Fruit fly (Drosophila melanogaster) whole organism, wandering third instar larva: ENCODE data around the gene MICAL-like.

ENCODE experiments used
- Abd-B ChIP-seq: fragments of >200 bp; optimal IDR thresholded peaks from 2 replicates; lab custom pipeline; 2017; ENCODE audit warnings: missing biosample characterization, missing genetic modification characterization
- CG9705 ChIP-seq: fragments of 200-800 bp; sonication (Bioruptor generic); optimal IDR thresholded peaks from 2 replicates; lab custom pipeline; 2018; ENCODE audit warnings: missing biosample characterization, mild to moderate bottlenecking, missing genetic modification characterization
- Dfd ChIP-seq: fragments of >200 bp; optimal IDR thresholded peaks from 2 replicates; lab custom pipeline; 2017; ENCODE audit warnings: missing biosample characterization, missing genetic modification characterization
- Dif ChIP-seq: fragments of 200-275, 200-300 bp; sonication (Bioruptor generic); optimal IDR thresholded peaks from 2 replicates; lab custom pipeline; 2018; ENCODE audit warnings: missing biosample characterization, missing genetic modification characterization; ENCODE audit not compliant: partially characterized antibody
- HLH106 ChIP-seq: fragments of 200-800 bp; optimal IDR thresholded peaks from 3 replicates; lab custom pipeline; 2019; ENCODE audit warnings: missing biosample characterization, mild to moderate bottlenecking, missing genetic modification characterization, moderate library complexity
- Hnf4 ChIP-seq: fragments of 200-800 bp; sonication (Bioruptor generic); optimal IDR thresholded peaks from 2 replicates; lab custom pipeline; 2016; ENCODE audit warnings: missing biosample characterization, mild to moderate bottlenecking, missing genetic modification characterization
- Hr83 ChIP-seq: fragments of 200-300 bp; sonication (Bioruptor generic); optimal IDR thresholded peaks from 2 replicates; lab custom pipeline; 2016; ENCODE audit warnings: missing biosample characterization, mild to moderate bottlenecking, missing genetic modification characterization, moderate library complexity; ENCODE audit not compliant: poor library complexity, severe bottlenecking
- Jra ChIP-seq: sonication (Bioruptor generic); optimal IDR thresholded peaks from 2 replicates; lab custom pipeline; 2016; ENCODE audit warnings: missing biosample characterization, missing genetic modification characterization
- Mio ChIP-seq: sonication (Bioruptor generic); optimal IDR thresholded peaks from 2 replicates; lab custom pipeline; 2016; ENCODE audit warnings: missing biosample characterization, missing genetic modification characterization
- Myc ChIP-seq: fragments of >200 bp; optimal IDR thresholded peaks from 2 replicates; lab custom pipeline; 2017
- N ChIP-seq: fragments of >200 bp; optimal IDR thresholded peaks from 2 replicates; lab custom pipeline; 2018; ENCODE audit warnings: missing biosample characterization, missing external identifiers, missing genetic modification characterization
- OdsH ChIP-seq: fragments of 200-800 bp; sonication (Bioruptor generic); optimal IDR thresholded peaks from 2 replicates; lab custom pipeline; 2016; ENCODE audit warnings: missing biosample characterization, mild to moderate bottlenecking, missing genetic modification characterization
- Rel ChIP-seq, 2 experiments: fragments of 200-800 bp; sonication (Bioruptor generic) in 1 of 2; optimal IDR thresholded peaks; 2 replicates in 1 of 2; 3 replicates in 1 of 2; lab custom pipeline; 2016 to 2019; ENCODE audit warnings: mild to moderate bottlenecking in 2 of 2, missing biosample characterization in 2 of 2, missing genetic modification characterization in 2 of 2, moderate library complexity in 1 of 2
- Sp1 ChIP-seq: fragments of 200-800 bp; sonication (Bioruptor generic); optimal IDR thresholded peaks from 3 replicates; lab custom pipeline; 2019; ENCODE audit warnings: missing biosample characterization, mild to moderate bottlenecking, missing genetic modification characterization, moderate library complexity
- Vsx2 ChIP-seq: fragments of 200-300, 225-300 bp; sonication (Bioruptor generic); optimal IDR thresholded peaks from 2 replicates; lab custom pipeline; 2018; ENCODE audit warnings: missing biosample characterization, missing genetic modification characterization; ENCODE audit not compliant: partially characterized antibody
- br ChIP-seq: fragments of 200-800 bp; sonication (Bioruptor generic); optimal IDR thresholded peaks from 2 replicates; lab custom pipeline; 2016; ENCODE audit warnings: missing biosample characterization, missing genetic modification characterization
- brk ChIP-seq: fragments of 200-800 bp; sonication (Bioruptor generic); optimal IDR thresholded peaks from 2 replicates; lab custom pipeline; 2016; ENCODE audit warnings: missing biosample characterization, mild to moderate bottlenecking, missing genetic modification characterization
- dl ChIP-seq, 2 experiments: fragments of 175-275, 200-275 bp in 1 of 2; fragments of 200-275 bp in 1 of 2; sonication (Bioruptor generic); optimal IDR thresholded peaks; lab custom pipeline; 2018; ENCODE audit warnings: mild to moderate bottlenecking in 2 of 2, missing biosample characterization in 2 of 2, missing genetic modification characterization in 2 of 2, moderate library complexity in 2 of 2; ENCODE audit not compliant: partially characterized antibody in 2 of 2, insufficient read depth in 1 of 2
- dmrt93B ChIP-seq: fragments of 200-800 bp; sonication (Bioruptor generic); optimal IDR thresholded peaks from 2 replicates; lab custom pipeline; 2018; ENCODE audit warnings: missing biosample characterization, mild to moderate bottlenecking, missing genetic modification characterization
- dsf ChIP-seq: sonication (Bioruptor generic); optimal IDR thresholded peaks from 2 replicates; lab custom pipeline; 2016; ENCODE audit warnings: missing biosample characterization, missing genetic modification characterization, borderline replicate concordance
- ey ChIP-seq: fragments of 200-800 bp; sonication (Bioruptor generic); optimal IDR thresholded peaks from 2 replicates; lab custom pipeline; 2016; ENCODE audit warnings: missing biosample characterization, missing genetic modification characterization
- foxo ChIP-seq, 2 experiments: fragments of 200-800 bp; sonication (Bioruptor generic); optimal IDR thresholded peaks; 2 replicates in 1 of 2; 3 replicates in 1 of 2; lab custom pipeline; 2016 to 2017; ENCODE audit warnings: missing biosample characterization in 2 of 2, missing genetic modification characterization in 2 of 2
- fru ChIP-seq: fragments of 200-800 bp; sonication (Bioruptor generic); optimal IDR thresholded peaks from 3 replicates; lab custom pipeline; 2016; ENCODE audit warnings: missing biosample characterization, mild to moderate bottlenecking, missing genetic modification characterization
- h ChIP-seq: fragments of 200-800 bp; sonication (Bioruptor generic); optimal IDR thresholded peaks from 3 replicates; lab custom pipeline; 2016; ENCODE audit warnings: missing biosample characterization, mild to moderate bottlenecking, missing genetic modification characterization
- jim ChIP-seq: fragments of 175-275, 200-325 bp; sonication (Bioruptor generic); optimal IDR thresholded peaks from 2 replicates; lab custom pipeline; 2016; ENCODE audit warnings: missing biosample characterization, mild to moderate bottlenecking, missing genetic modification characterization
- pan ChIP-seq: fragments of >200 bp; optimal IDR thresholded peaks from 2 replicates; lab custom pipeline; 2017
- psq ChIP-seq: fragments of 200-800 bp; sonication (Bioruptor generic); optimal IDR thresholded peaks from 3 replicates; lab custom pipeline; 2017; ENCODE audit warnings: missing biosample characterization, mild to moderate bottlenecking, missing genetic modification characterization, moderate library complexity
- rgr ChIP-seq: fragments of 200-800 bp; sonication (Bioruptor generic); optimal IDR thresholded peaks from 3 replicates; lab custom pipeline; 2016; ENCODE audit warnings: missing biosample characterization, mild to moderate bottlenecking, missing genetic modification characterization
- sage ChIP-seq: fragments of 200-800 bp; sonication (Bioruptor generic); optimal IDR thresholded peaks from 2 replicates; lab custom pipeline; 2016; ENCODE audit warnings: missing biosample characterization, mild to moderate bottlenecking, missing genetic modification characterization
- sv ChIP-seq: fragments of 200-800 bp; sonication (Bioruptor generic); optimal IDR thresholded peaks from 3 replicates; lab custom pipeline; 2016; ENCODE audit warnings: missing biosample characterization, missing genetic modification characterization
- tai ChIP-seq: sonication (Bioruptor generic); optimal IDR thresholded peaks from 2 replicates; lab custom pipeline; 2016; ENCODE audit warnings: missing biosample characterization, missing genetic modification characterization
- usp ChIP-seq: fragments of >200 bp; optimal IDR thresholded peaks from 2 replicates; lab custom pipeline; 2017; ENCODE audit warnings: missing biosample characterization, missing genetic modification characterization
- woc ChIP-seq: sonication (Bioruptor generic); optimal IDR thresholded peaks from 2 replicates; lab custom pipeline; 2016; ENCODE audit warnings: missing biosample characterization, mild to moderate bottlenecking, missing genetic modification characterization

MICAL-like gene

DNA sequence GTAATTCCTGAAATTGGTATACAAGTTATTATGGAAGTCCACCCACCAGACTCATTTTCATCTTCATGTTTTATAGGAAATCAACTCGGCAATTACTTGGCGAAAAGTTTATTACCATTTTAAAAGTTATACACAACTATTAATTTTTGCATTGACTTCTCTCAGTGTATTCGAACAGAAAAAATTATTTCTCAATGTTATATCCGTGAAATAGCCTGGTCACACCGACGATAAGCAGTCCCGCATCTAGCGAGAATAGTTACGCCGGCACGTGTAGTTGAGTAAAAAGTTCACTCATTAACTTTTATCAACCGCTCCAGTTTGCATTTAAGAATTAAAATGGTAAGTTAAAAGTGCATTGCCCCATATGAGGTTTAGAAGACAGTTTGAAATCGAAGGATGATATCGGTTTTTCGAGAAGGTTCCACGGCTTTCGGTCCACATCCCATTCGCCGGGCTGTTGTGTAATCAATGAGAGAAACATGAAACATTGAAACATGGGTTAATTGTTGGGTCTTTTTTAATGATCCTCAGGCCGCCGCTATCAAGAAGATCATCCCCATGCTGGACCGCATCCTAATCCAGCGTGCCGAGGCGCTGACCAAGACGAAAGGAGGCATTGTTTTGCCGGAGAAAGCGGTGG, 812 bp upstream of the MICAL-like start, which contains the start of gene CG11267 (continued):
- TF ChIP-seq dl (GFP tag; optimal IDR thresholded peaks at IDR 0.05; lab: Kevin White, UChicago; ENCODE audit: insufficient read depth in 1 of 2, partially characterized antibody in 2 of 2) (no peak), Rel (GFP tag; optimal IDR thresholded peaks at IDR 0.05; lab: Kevin White, UChicago) (no peak), Rel (tag; optimal IDR thresholded peaks at IDR 0.05; lab: Kevin White, UChicago) (peak; percentile 41), pan (no peak), Abd-B (GFP tag; lab: Kevin White, UChicago) (no peak), Dfd (no peak), tai (GFP tag; lab: Kevin White, UChicago) (peak; percentile 65), dmrt93B (GFP tag; lab: Kevin White, UChicago) (no peak), rgr (GFP tag; lab: Kevin White, UChicago) (peak; percentile 70), Vsx2 (GFP tag; lab: Kevin White, UChicago) (no peak)

DNA sequence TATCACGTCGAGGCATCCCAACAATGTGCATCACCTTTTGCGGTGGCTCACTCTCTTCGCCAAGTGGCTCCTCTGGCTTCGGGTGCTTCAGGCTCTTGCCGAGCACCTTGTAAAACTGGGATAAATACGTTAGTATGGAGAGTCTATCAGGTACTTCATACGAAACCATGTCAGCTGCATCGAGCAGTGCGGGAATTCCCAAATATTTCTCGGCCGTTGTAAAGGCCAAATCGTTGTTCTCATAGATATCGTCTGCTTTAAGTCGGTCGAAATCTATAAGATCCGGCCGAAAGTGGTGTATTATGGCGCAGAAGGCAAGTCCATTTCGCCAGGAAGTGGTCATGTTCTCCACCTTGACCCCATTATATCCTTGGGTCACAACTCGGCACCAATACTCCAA, 439 bp downstream of the MICAL-like start:
- TF ChIP-seq Vsx2 (GFP tag; lab: Kevin White, UChicago) (no peak), Rel (GFP tag; optimal IDR thresholded peaks at IDR 0.05; lab: Kevin White, UChicago) (no peak), Rel (tag; optimal IDR thresholded peaks at IDR 0.05; lab: Kevin White, UChicago) (peak; percentile 90), tai (GFP tag; lab: Kevin White, UChicago) (no peak)

DNA sequence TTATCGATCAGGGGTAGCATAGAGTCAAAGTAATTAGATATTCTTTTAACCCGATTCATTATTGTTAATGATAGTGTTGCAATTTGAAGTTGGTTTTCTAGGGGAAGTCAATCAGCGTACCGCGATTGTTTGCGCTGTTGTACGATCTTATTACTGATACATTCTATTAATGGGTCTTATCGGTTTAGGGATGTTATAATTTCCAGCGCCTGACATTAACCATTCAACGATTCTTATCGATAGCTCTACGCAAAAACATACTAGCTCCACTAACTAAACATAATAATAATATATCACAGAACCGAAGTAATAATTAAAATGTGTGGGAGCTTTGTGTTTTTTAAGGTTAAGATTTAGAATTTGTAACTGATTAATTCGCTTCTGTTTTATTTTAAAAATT, 3.6 kb downstream of the MICAL-like start, which contains the start of gene Cul6:
Gene Cul6, minus strand, starts transcription at position 175 of the 400 bp plus-strand sequence.
- no peak for TF ChIP-seq woc (GFP tag; lab: Kevin White, UChicago)
- TF ChIP-seq Rel (GFP tag; optimal IDR thresholded peaks at IDR 0.05; lab: Kevin White, UChicago), result no peak
- peak; percentile 87 for TF ChIP-seq Rel (tag; optimal IDR thresholded peaks at IDR 0.05; lab: Kevin White, UChicago)
- no peak for TF ChIP-seq ey
- no peak for TF ChIP-seq Dfd
- TF ChIP-seq CG9705 (GFP tag; lab: Kevin White, UChicago), result no peak
- TF ChIP-seq rgr (GFP tag; lab: Kevin White, UChicago), result peak; percentile 1
- no peak for TF ChIP-seq usp (GFP tag; lab: Kevin White, UChicago)
- peak; percentile 5 for TF ChIP-seq fru (GFP tag; lab: Kevin White, UChicago)
- no peak for TF ChIP-seq Jra (GFP tag; lab: Kevin White, UChicago)
- TF ChIP-seq Sp1 (GFP tag; lab: Kevin White, UChicago), result no peak
- no peak for TF ChIP-seq OdsH
- no peak for TF ChIP-seq h
- TF ChIP-seq Hr83 (GFP tag; lab: Kevin White, UChicago), result no peak
- TF ChIP-seq pan, result no peak
- TF ChIP-seq foxo (GFP tag; optimal IDR thresholded peaks at IDR 0.05; lab: Kevin White, UChicago), result peak in 1 of 2 experiments; percentile 26
- TF ChIP-seq tai (GFP tag; lab: Kevin White, UChicago), result peak; percentile 53
- no peak for TF ChIP-seq Dif
- TF ChIP-seq brk (GFP tag; lab: Kevin White, UChicago), result peak; percentile 6
- TF ChIP-seq Hnf4 (GFP tag; lab: Kevin White, UChicago), result peak; percentile 18

DNA sequence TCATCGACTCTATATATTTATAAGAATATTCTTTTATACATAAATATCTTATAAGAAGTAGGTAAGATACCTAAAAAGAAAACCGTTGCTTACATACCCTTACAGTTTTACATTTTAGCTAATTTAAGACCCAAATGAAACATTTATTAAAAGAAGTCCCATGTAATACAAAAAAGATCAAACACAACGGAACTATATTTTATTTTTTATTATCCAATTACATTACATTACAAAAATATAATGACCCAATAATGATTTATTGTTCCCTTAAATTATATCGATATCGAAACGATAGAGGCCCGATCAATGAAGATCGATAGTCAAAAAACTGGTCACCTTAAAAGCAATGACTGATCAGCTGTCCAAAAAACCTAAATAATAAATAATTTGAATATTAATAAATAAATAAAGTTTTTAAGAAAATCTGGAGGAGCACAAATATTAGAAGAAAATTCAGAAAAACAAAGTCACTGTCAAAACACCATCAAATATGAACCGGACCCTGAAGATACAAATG, 7.1 kb downstream of the MICAL-like start:
- TF ChIP-seq psq (GFP tag; lab: Kevin White, UChicago), result no peak
- TF ChIP-seq N (GFP tag; lab: Kevin White, UChicago), result no peak
- no peak for TF ChIP-seq brk (GFP tag; lab: Kevin White, UChicago)
- TF ChIP-seq dsf, result no peak
- TF ChIP-seq fru (GFP tag; lab: Kevin White, UChicago), result no peak
- TF ChIP-seq Myc (lab: Kevin White, UChicago), result no peak
- no peak for TF ChIP-seq h
- TF ChIP-seq Vsx2 (GFP tag; lab: Kevin White, UChicago), result no peak
- no peak for TF ChIP-seq rgr (GFP tag; lab: Kevin White, UChicago)
- TF ChIP-seq pan, result no peak

DNA sequence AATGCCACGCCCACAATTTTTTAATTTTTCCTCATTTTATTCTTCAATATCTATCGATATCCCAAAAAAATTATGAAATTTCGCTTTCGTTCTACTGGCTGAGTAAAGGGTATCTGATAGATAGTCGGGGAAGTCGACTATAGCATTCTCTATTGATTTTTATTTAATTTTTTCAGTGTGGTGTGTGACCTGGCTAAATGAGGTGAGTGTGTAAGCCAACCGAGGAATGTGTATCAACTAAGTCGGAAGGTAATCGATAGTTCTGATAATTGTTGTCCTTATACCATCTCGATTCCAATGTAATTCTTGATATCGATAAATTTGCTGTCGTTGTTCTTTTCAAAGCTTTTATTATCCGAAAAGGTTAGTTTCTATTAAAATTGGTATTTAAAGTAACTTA, 8.6 kb downstream of the MICAL-like start, which contains the start of gene CG11263:
Gene CG11263, plus strand, starts transcription at position 328 of the 400 bp plus-strand sequence.
- TF ChIP-seq fru (GFP tag; lab: Kevin White, UChicago) (peak; percentile 35), rgr (GFP tag; lab: Kevin White, UChicago) (no peak), Vsx2 (GFP tag; lab: Kevin White, UChicago) (no peak), Jra (GFP tag; lab: Kevin White, UChicago) (no peak), foxo (GFP tag; optimal IDR thresholded peaks at IDR 0.05; lab: Kevin White, UChicago) (peak in 1 of 2 experiments; percentile 40), Dfd (no peak), dl (GFP tag; optimal IDR thresholded peaks at IDR 0.05; lab: Kevin White, UChicago; ENCODE audit: insufficient read depth in 1 of 2, partially characterized antibody in 2 of 2) (no peak), HLH106 (tag; lab: Kevin White, UChicago) (no peak), Dif (no peak), psq (GFP tag; lab: Kevin White, UChicago) (no peak), dmrt93B (GFP tag; lab: Kevin White, UChicago) (no peak), sv (no peak), CG9705 (GFP tag; lab: Kevin White, UChicago) (no peak), h (no peak), jim (no peak), Hr83 (GFP tag; lab: Kevin White, UChicago) (peak; percentile 6), sage (GFP tag; lab: Kevin White, UChicago) (no peak), Mio (GFP tag; lab: Kevin White, UChicago) (no peak), Abd-B (GFP tag; lab: Kevin White, UChicago) (no peak), Hnf4 (GFP tag; lab: Kevin White, UChicago) (peak; percentile 60), N (GFP tag; lab: Kevin White, UChicago) (no peak), brk (GFP tag; lab: Kevin White, UChicago) (peak; percentile 20), usp (GFP tag; lab: Kevin White, UChicago) (no peak), br (no peak), tai (GFP tag; lab: Kevin White, UChicago) (peak; percentile 47), Sp1 (GFP tag; lab: Kevin White, UChicago) (no peak), Rel (GFP tag; optimal IDR thresholded peaks at IDR 0.05; lab: Kevin White, UChicago) (no peak), Rel (tag; optimal IDR thresholded peaks at IDR 0.05; lab: Kevin White, UChicago) (no peak)
